Fruit fly (Drosophila melanogaster) whole organism, embryonic: ENCODE data around the gene CG15431.

ENCODE experiments used
- B-H2 ChIP-seq: fragments of 200-800 bp; sonication (Bioruptor generic); optimal IDR thresholded peaks from 2 replicates; lab custom pipeline; 2018; ENCODE audit warnings: missing biosample characterization, mild to moderate bottlenecking, missing genetic modification characterization
- BEAF-32 ChIP-seq: fragments of 200-800 bp; sonication (Bioruptor generic); optimal IDR thresholded peaks from 3 replicates; lab custom pipeline; 2017; ENCODE audit warnings: missing biosample characterization, missing genetic modification characterization, mild to moderate bottlenecking, moderate library complexity, missing genetic modification reagents
- CG10147 ChIP-seq: fragments of 200-800 bp; sonication (Bioruptor generic); optimal IDR thresholded peaks from 2 replicates; lab custom pipeline; 2019; ENCODE audit warnings: missing biosample characterization, mild to moderate bottlenecking, missing genetic modification characterization, moderate library complexity
- CG11504 ChIP-seq: fragments of 200-800 bp; sonication (Bioruptor generic); optimal IDR thresholded peaks from 3 replicates; lab custom pipeline; 2019; ENCODE audit warnings: missing biosample characterization, mild to moderate bottlenecking, missing genetic modification characterization, moderate library complexity
- CG13296 ChIP-seq: fragments of 200-800 bp; sonication (Bioruptor generic); optimal IDR thresholded peaks from 3 replicates; lab custom pipeline; 2018; ENCODE audit warnings: missing biosample characterization, mild to moderate bottlenecking, missing genetic modification characterization
- CG13624 ChIP-seq: fragments of 200-800 bp; sonication (Bioruptor generic); optimal IDR thresholded peaks from 2 replicates; lab custom pipeline; 2016; ENCODE audit warnings: missing biosample characterization, missing genetic modification characterization
- CG15073 ChIP-seq: fragments of 200-800 bp; sonication (Bioruptor generic); optimal IDR thresholded peaks from 2 replicates; lab custom pipeline; 2016; ENCODE audit warnings: missing biosample characterization, missing genetic modification characterization
- CG15514 ChIP-seq: fragments of 200-800 bp; sonication (Bioruptor generic); optimal IDR thresholded peaks from 3 replicates; lab custom pipeline; 2017; ENCODE audit warnings: missing biosample characterization, missing genetic modification characterization, mild to moderate bottlenecking, moderate library complexity, missing genetic modification reagents
- CG2116 ChIP-seq: fragments of 200-800 bp; sonication (Bioruptor generic); optimal IDR thresholded peaks from 3 replicates; lab custom pipeline; 2018; ENCODE audit warnings: missing biosample characterization, mild to moderate bottlenecking, missing genetic modification characterization
- CG2129 ChIP-seq: fragments of 200-800 bp; sonication (Bioruptor generic); IDR thresholded peaks from 2 replicates; pipeline ENCODE4 v1.3.6; 2022; ENCODE audit warnings: missing biosample characterization, missing genetic modification characterization; ENCODE audit not compliant: partially characterized antibody
- CG30020 ChIP-seq: fragments of 200-800 bp; optimal IDR thresholded peaks from 2 replicates; lab custom pipeline; 2019; ENCODE audit warnings: missing biosample characterization, mild to moderate bottlenecking, missing genetic modification characterization, moderate library complexity
- CG34224 ChIP-seq: fragments of 200-800 bp; sonication (Bioruptor generic); IDR thresholded peaks from 3 replicates; pipeline ENCODE4 v1.3.6; 2022; ENCODE audit warnings: missing biosample characterization, missing genetic modification characterization; ENCODE audit not compliant: partially characterized antibody
- CG34422 ChIP-seq: fragments of 200-800 bp; sonication (Bioruptor generic); IDR thresholded peaks from 3 replicates; pipeline ENCODE4 v1.3.6; 2022; ENCODE audit warnings: missing biosample characterization, missing genetic modification characterization
- CG3847 ChIP-seq: fragments of 200-800 bp; sonication (Bioruptor generic); IDR thresholded peaks from 2 replicates; pipeline ENCODE4 v1.3.6; 2022; ENCODE audit warnings: missing biosample characterization, missing genetic modification characterization
- CG6791 ChIP-seq: fragments of 200-800 bp; sonication (Bioruptor generic); IDR thresholded peaks from 3 replicates; pipeline ENCODE4 v1.3.6; 2022; ENCODE audit warnings: missing biosample characterization, missing genetic modification characterization; ENCODE audit not compliant: partially characterized antibody
- CG9797 ChIP-seq: fragments of 200-800 bp; sonication (Bioruptor generic); optimal IDR thresholded peaks from 3 replicates; lab custom pipeline; 2018; ENCODE audit warnings: missing biosample characterization, mild to moderate bottlenecking, missing genetic modification characterization
- CG9932 ChIP-seq: fragments of 200-800 bp; sonication (Bioruptor generic); IDR thresholded peaks from 2 replicates; pipeline ENCODE4 v1.3.6; 2022; ENCODE audit warnings: missing biosample characterization, missing genetic modification characterization
- D19A ChIP-seq: fragments of 200-800 bp; optimal IDR thresholded peaks from 3 replicates; lab custom pipeline; 2019; ENCODE audit warnings: missing biosample characterization, mild to moderate bottlenecking, missing genetic modification characterization, moderate library complexity
- Dref ChIP-seq: fragments of 200-800 bp; sonication (Bioruptor generic); IDR thresholded peaks from 2 replicates; pipeline ENCODE4 v1.3.6; 2022; ENCODE audit warnings: missing biosample characterization, missing genetic modification characterization
- ERR ChIP-seq: fragments of 200-800 bp; sonication (Bioruptor generic); optimal IDR thresholded peaks from 2 replicates; lab custom pipeline; 2016; ENCODE audit warnings: missing biosample characterization, missing genetic modification characterization
- Ets97D ChIP-seq: fragments of 200-800 bp; sonication (Bioruptor generic); optimal IDR thresholded peaks from 3 replicates; lab custom pipeline; 2016; ENCODE audit warnings: missing biosample characterization, missing genetic modification characterization
- HLH4C ChIP-seq: fragments of 200-800 bp; sonication (Bioruptor generic); IDR thresholded peaks from 3 replicates; pipeline ENCODE4 v1.3.6; 2022; ENCODE audit warnings: missing biosample characterization, missing genetic modification characterization; ENCODE audit not compliant: partially characterized antibody
- MBD-R2 ChIP-seq: fragments of 200-800 bp; sonication (Bioruptor generic); IDR thresholded peaks from 2 replicates; pipeline ENCODE4 v1.3.6; 2022; ENCODE audit warnings: missing biosample characterization, missing genetic modification characterization
- Max ChIP-seq: fragments of 200-800 bp; sonication (Bioruptor generic); optimal IDR thresholded peaks from 2 replicates; lab custom pipeline; 2016; ENCODE audit warnings: missing biosample characterization, mild to moderate bottlenecking, missing genetic modification characterization
- NC2α ChIP-seq: fragments of 200-800 bp; sonication (Bioruptor generic); optimal IDR thresholded peaks from 2 replicates; lab custom pipeline; 2016; ENCODE audit warnings: missing biosample characterization, missing genetic modification characterization
- Scr ChIP-seq: fragments of 200-800 bp; sonication (Bioruptor generic); IDR thresholded peaks from 2 replicates; pipeline ENCODE4 v1.3.6; 2022; ENCODE audit warnings: missing biosample characterization, missing genetic modification characterization; ENCODE audit not compliant: partially characterized antibody
- Sox100B ChIP-seq: fragments of 200-800 bp; sonication (Bioruptor generic); optimal IDR thresholded peaks from 3 replicates; lab custom pipeline; 2018; ENCODE audit warnings: missing biosample characterization, mild to moderate bottlenecking, missing genetic modification characterization
- Vsx1 ChIP-seq: fragments of 200-800 bp; sonication (Bioruptor generic); optimal IDR thresholded peaks from 2 replicates; lab custom pipeline; 2017; ENCODE audit warnings: missing biosample characterization, mild to moderate bottlenecking, missing genetic modification characterization, missing genetic modification reagents
- ase ChIP-seq: fragments of 200-800 bp; sonication (Bioruptor generic); IDR thresholded peaks from 3 replicates; pipeline ENCODE4 v1.3.6; 2022; ENCODE audit warnings: missing biosample characterization, missing genetic modification characterization
- dati ChIP-seq: fragments of 200-800 bp; sonication (Bioruptor generic); IDR thresholded peaks from 2 replicates; pipeline ENCODE4 v1.3.6; 2022; ENCODE audit warnings: missing biosample characterization, missing genetic modification characterization
- gfzf ChIP-seq: fragments of 200-800 bp; sonication (Bioruptor generic); optimal IDR thresholded peaks from 2 replicates; lab custom pipeline; 2016; ENCODE audit warnings: missing biosample characterization, mild to moderate bottlenecking, missing genetic modification characterization, moderate library complexity
- grau ChIP-seq: fragments of 200-800 bp; optimal IDR thresholded peaks from 3 replicates; lab custom pipeline; 2019; ENCODE audit warnings: missing biosample characterization, mild to moderate bottlenecking, missing genetic modification characterization, moderate library complexity
- h ChIP-seq: fragments of >200 bp; optimal IDR thresholded peaks from 2 replicates; lab custom pipeline; 2017
- hb ChIP-seq: fragments of 200-800 bp; sonication (Bioruptor generic); IDR thresholded peaks from 3 replicates; pipeline ENCODE4 v1.3.6; 2022; ENCODE audit warnings: missing biosample characterization, missing genetic modification characterization; ENCODE audit not compliant: partially characterized antibody
- inv ChIP-seq: fragments of 200-800 bp; sonication (Bioruptor generic); IDR thresholded peaks from 2 replicates; pipeline ENCODE4 v1.3.6; 2022; ENCODE audit warnings: missing biosample characterization, missing genetic modification characterization; ENCODE audit not compliant: partially characterized antibody
- lab ChIP-seq: fragments of 200-800 bp; sonication (Bioruptor generic); optimal IDR thresholded peaks from 3 replicates; lab custom pipeline; 2017; ENCODE audit warnings: missing biosample characterization, missing genetic modification characterization, mild to moderate bottlenecking, moderate library complexity, missing genetic modification reagents
- luna ChIP-seq: fragments of 200-800 bp; sonication (Bioruptor generic); optimal IDR thresholded peaks from 2 replicates; lab custom pipeline; 2016; ENCODE audit warnings: missing biosample characterization, missing genetic modification characterization
- mld ChIP-seq: fragments of 200-800 bp; sonication (Bioruptor generic); IDR thresholded peaks from 3 replicates; pipeline ENCODE4 v1.3.6; 2022; ENCODE audit warnings: missing biosample characterization, missing genetic modification characterization; ENCODE audit not compliant: partially characterized antibody
- pan ChIP-seq, 4 experiments: fragments of >200 bp in 3 of 4; fragments of 200-800 bp in 1 of 4; sonication (Bioruptor generic) in 1 of 4; optimal IDR thresholded peaks in 3 of 4; IDR thresholded peaks in 1 of 4; 2 replicates each; pipeline versions ENCODE4 v1.3.6 to Lab custom; 2017 to 2022; ENCODE audit warnings: missing biosample characterization in 2 of 4, missing genetic modification characterization in 2 of 4, mixed read lengths in 1 of 4
- pfk ChIP-seq: fragments of 200-800 bp; sonication (Bioruptor generic); optimal IDR thresholded peaks from 2 replicates; lab custom pipeline; 2018; ENCODE audit warnings: missing biosample characterization, mild to moderate bottlenecking, missing genetic modification characterization, moderate library complexity
- sd ChIP-seq: fragments of 200-800 bp; sonication (Bioruptor generic); optimal IDR thresholded peaks from 3 replicates; lab custom pipeline; 2018; ENCODE audit warnings: missing biosample characterization, mild to moderate bottlenecking, missing genetic modification characterization, moderate library complexity
- sna ChIP-seq: fragments of 200-800 bp; sonication (Bioruptor generic); IDR thresholded peaks from 2 replicates; pipeline ENCODE4 v1.3.6; 2022; ENCODE audit warnings: missing biosample characterization, missing genetic modification characterization; ENCODE audit not compliant: partially characterized antibody
- sob ChIP-seq: fragments of 200-800 bp; sonication (Bioruptor generic); IDR thresholded peaks from 2 replicates; pipeline ENCODE4 v1.3.6; 2022; ENCODE audit warnings: missing biosample characterization, missing genetic modification characterization
- ssp ChIP-seq: fragments of 200-800 bp; sonication (Bioruptor generic); IDR thresholded peaks from 2 replicates; pipeline ENCODE4 v1.3.6; 2022; ENCODE audit warnings: missing biosample characterization, missing genetic modification characterization
- zfh1 ChIP-seq: fragments of 200-800 bp; sonication (Bioruptor generic); IDR thresholded peaks from 3 replicates; pipeline ENCODE4 v1.3.6; 2022; ENCODE audit warnings: missing biosample characterization, missing genetic modification characterization

CG15431 gene

dm6 chr2L:4456539-4456994 lies 15.5 kb upstream of the CG15431 start, which contains the start of gene Gs1l (continued):
- TF ChIP-seq pan (optimal IDR thresholded peaks at IDR 0.05; lab: Kevin White, UChicago) (no peak), pan (GFP tag; optimal IDR thresholded peaks at IDR 0.05 in 1 of 2, IDR thresholded peaks at IDR 0.05 in 1 of 2) (no peak), CG9932 (peak; percentile 42; the same call in 1 of the 2 replicates), CG3847 (GFP tag; lab: Robert Waterston, UW) (peak; percentile 42; the same call in 1 of the 2 replicates), CG13296 (GFP tag; lab: Kevin White, UChicago) (no peak), sd (tag; lab: Kevin White, UChicago) (peak; percentile 56), CG34422 (GFP tag; lab: Robert Waterston, UW) (peak; percentile 36; the same call in 1 of the 3 replicates), D19A (tag; lab: Kevin White, UChicago) (peak; percentile 99), ERR (GFP tag; lab: Kevin White, UChicago) (peak; percentile 88), MBD-R2 (GFP tag; lab: Robert Waterston, UW) (peak; percentile 86), NC2α (GFP tag; lab: Kevin White, UChicago) (no peak), h (lab: Kevin White, UChicago) (no peak), Max (GFP tag; lab: Kevin White, UChicago) (no peak), CG34224 (GFP tag; lab: Robert Waterston, UW) (no peak), luna (GFP tag; lab: Kevin White, UChicago) (no peak), ssp (GFP tag; lab: Robert Waterston, UW) (no peak), pfk (GFP tag; lab: Kevin White, UChicago) (no peak)

DNA sequence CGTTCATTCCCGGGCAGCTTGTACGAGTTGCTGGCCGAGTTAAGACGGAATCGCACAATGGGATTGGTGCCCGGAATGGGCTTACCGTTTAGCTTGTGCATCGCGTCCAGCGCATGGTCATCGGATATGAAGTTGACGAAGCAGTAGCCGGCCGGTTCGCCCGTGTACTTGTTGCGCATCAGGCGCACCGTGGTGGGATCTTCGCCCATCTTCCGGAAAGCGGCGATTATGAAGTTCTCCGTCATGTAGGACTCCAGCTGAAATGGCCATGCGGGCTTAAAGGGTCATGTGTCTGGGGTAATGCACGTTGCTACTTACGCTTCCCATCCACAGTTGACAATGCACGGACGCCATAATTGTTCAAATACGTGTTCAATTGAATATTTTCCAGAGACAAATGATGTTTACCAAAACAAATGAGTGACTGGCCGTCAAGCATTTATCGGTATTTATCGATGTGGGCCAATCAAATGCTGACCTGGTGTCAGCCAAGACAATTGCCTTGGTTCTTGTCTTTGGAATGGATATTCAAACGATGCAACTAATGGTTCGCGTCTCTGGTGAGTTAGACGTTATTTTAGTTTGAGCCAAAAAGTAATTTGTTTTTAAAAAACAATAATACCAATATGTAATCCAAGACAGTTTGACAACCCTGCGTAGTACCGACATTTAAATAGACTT lies 13.1 kb upstream of the CG15431 start, which contains the start of the genes Secp43 and ND-B8:
Secp43 (minus strand) TSS at position 445 of the 681 bp plus-strand sequence.
ND-B8 (plus strand) TSS at position 618 of the 681 bp plus-strand sequence.
- peak; percentile 18 for TF ChIP-seq CG30020 (tag; lab: Kevin White, UChicago)
- peak; percentile 74 for TF ChIP-seq B-H2 (GFP tag; lab: Kevin White, UChicago)
- TF ChIP-seq CG6791 (GFP tag; lab: Robert Waterston, UW), result peak; percentile 86
- TF ChIP-seq mld (GFP tag; lab: Robert Waterston, UW), result peak; percentile 73; the same call in 2 of the 3 replicates
- TF ChIP-seq CG11504 (tag; lab: Kevin White, UChicago), result peak; percentile 4
- peak; percentile 0 for TF ChIP-seq CG10147 (GFP tag; lab: Kevin White, UChicago)
- peak; percentile 74 for TF ChIP-seq Scr (GFP tag; lab: Robert Waterston, UW)
- TF ChIP-seq sob (GFP tag; lab: Robert Waterston, UW), result peak; percentile 37; the same call in 1 of the 2 replicates
- peak; percentile 96 for TF ChIP-seq Dref (GFP tag; lab: Robert Waterston, UW)
- TF ChIP-seq dati (GFP tag; lab: Robert Waterston, UW), result no peak
- peak; percentile 6 for TF ChIP-seq grau (tag; lab: Kevin White, UChicago)
- TF ChIP-seq sna (GFP tag; lab: Robert Waterston, UW), result peak; percentile 44; the same call in 1 of the 2 replicates
- TF ChIP-seq hb (GFP tag; lab: Robert Waterston, UW), result peak; percentile 81
- peak; percentile 83 for TF ChIP-seq BEAF-32 (GFP tag; lab: Kevin White, UChicago)
- peak; percentile 81 for TF ChIP-seq Ets97D
- peak; percentile 41 for TF ChIP-seq CG9797 (GFP tag; lab: Kevin White, UChicago)
- TF ChIP-seq Vsx1 (GFP tag; lab: Kevin White, UChicago), result peak; percentile 11
- no peak for TF ChIP-seq lab (GFP tag; lab: Kevin White, UChicago)
- peak; percentile 44 for TF ChIP-seq sd (tag; lab: Kevin White, UChicago)
- no peak for TF ChIP-seq Sox100B
- peak; percentile 29 for TF ChIP-seq CG13624
- peak; percentile 98 for TF ChIP-seq CG2116 (GFP tag; lab: Kevin White, UChicago)
- no peak for TF ChIP-seq CG15073 (GFP tag; lab: Kevin White, UChicago)
- TF ChIP-seq CG9932, result peak; percentile 47; the same call in 1 of the 2 replicates
- peak; percentile 75 for TF ChIP-seq CG15514
- TF ChIP-seq gfzf (GFP tag; lab: Kevin White, UChicago), result peak; percentile 72
- peak; percentile 86 for TF ChIP-seq HLH4C
- no peak for TF ChIP-seq ase (GFP tag; lab: Robert Waterston, UW)
- TF ChIP-seq inv (GFP tag; lab: Robert Waterston, UW), result peak; percentile 63; the same call in 1 of the 2 replicates
- no peak for TF ChIP-seq zfh1
- 0 out of 2 replicates have a peak, but pooled peaks have one; percentile 29 for TF ChIP-seq CG2129
